Fruit fly (Drosophila melanogaster) whole organism, prepupa: ENCODE data around the gene Cul3.

Source experiments
- Blimp-1 ChIP-seq: fragments of 200-800 bp; sonication (Bioruptor generic); optimal IDR thresholded peaks from 3 replicates; lab custom pipeline; 2017; ENCODE audit warnings: missing biosample characterization, missing genetic modification characterization, mild to moderate bottlenecking, moderate library complexity, missing genetic modification reagents
- CG10631 ChIP-seq: fragments of 200-800 bp; sonication (Bioruptor generic); optimal IDR thresholded peaks from 2 replicates; lab custom pipeline; 2016; ENCODE audit warnings: missing biosample characterization, missing genetic modification characterization
- CG11762 ChIP-seq: fragments of 200-800 bp; sonication (Bioruptor generic); optimal IDR thresholded peaks from 3 replicates; lab custom pipeline; 2016; ENCODE audit warnings: missing biosample characterization, missing genetic modification characterization; ENCODE audit not compliant: insufficient read depth
- CG11902 ChIP-seq: fragments of 200-800 bp; sonication (Bioruptor generic); optimal IDR thresholded peaks from 3 replicates; lab custom pipeline; 2016; ENCODE audit warnings: missing biosample characterization, missing genetic modification characterization
- CG15336 ChIP-seq: fragments of 200-800 bp; sonication (Bioruptor generic); IDR thresholded peaks from 2 replicates; pipeline ENCODE4 v1.3.6; 2022; ENCODE audit warnings: missing biosample characterization, missing genetic modification characterization
- CG3032 ChIP-seq: fragments of 200-800 bp; optimal IDR thresholded peaks from 2 replicates; lab custom pipeline; 2019; ENCODE audit warnings: missing biosample characterization, mild to moderate bottlenecking, missing genetic modification characterization, moderate library complexity
- CG31627 ChIP-seq: fragments of 200-800 bp; sonication (Bioruptor generic); optimal IDR thresholded peaks from 3 replicates; lab custom pipeline; 2016; ENCODE audit warnings: missing biosample characterization, missing genetic modification characterization
- CG32006 ChIP-seq: fragments of 200-800 bp; sonication (Bioruptor generic); optimal IDR thresholded peaks from 3 replicates; lab custom pipeline; 2017; ENCODE audit warnings: missing biosample characterization, mild to moderate bottlenecking, missing genetic modification characterization
- CG34406 ChIP-seq: fragments of 200-800 bp; sonication (Bioruptor generic); optimal IDR thresholded peaks from 3 replicates; lab custom pipeline; 2016; ENCODE audit warnings: missing biosample characterization, missing genetic modification characterization
- CG3919 ChIP-seq: fragments of 200-800 bp; sonication (Bioruptor generic); optimal IDR thresholded peaks from 3 replicates; lab custom pipeline; 2016; ENCODE audit warnings: missing biosample characterization, missing genetic modification characterization
- CG6276 ChIP-seq: fragments of 200-800 bp; sonication (Bioruptor generic); optimal IDR thresholded peaks from 2 replicates; lab custom pipeline; 2017; ENCODE audit warnings: missing biosample characterization, mild to moderate bottlenecking, missing genetic modification characterization
- CG6808 ChIP-seq: fragments of 200-800 bp; sonication (Bioruptor generic); optimal IDR thresholded peaks from 3 replicates; lab custom pipeline; 2017; ENCODE audit warnings: missing biosample characterization, missing genetic modification characterization, mild to moderate bottlenecking, moderate library complexity, missing genetic modification reagents
- CG6854 ChIP-seq: fragments of 200-800 bp; sonication (Bioruptor generic); optimal IDR thresholded peaks from 2 replicates; lab custom pipeline; 2017; ENCODE audit warnings: missing biosample characterization, mild to moderate bottlenecking, missing genetic modification characterization
- CG8119 ChIP-seq: fragments of 200-800 bp; sonication (Bioruptor generic); IDR thresholded peaks from 3 replicates; pipeline ENCODE4 v1.3.6; 2022; ENCODE audit warnings: missing biosample characterization, missing genetic modification characterization
- CG8319 ChIP-seq: fragments of 200-800 bp; sonication (Bioruptor generic); optimal IDR thresholded peaks from 3 replicates; lab custom pipeline; 2016; ENCODE audit warnings: missing biosample characterization, missing genetic modification characterization
- CG8632 ChIP-seq: fragments of 200-800 bp; sonication (Bioruptor generic); optimal IDR thresholded peaks from 3 replicates; lab custom pipeline; 2016; ENCODE audit warnings: missing biosample characterization, missing genetic modification characterization
- Eip75B ChIP-seq: fragments of 200-800 bp; sonication (Bioruptor generic); optimal IDR thresholded peaks from 3 replicates; lab custom pipeline; 2016; ENCODE audit warnings: missing biosample characterization, missing genetic modification characterization
- Eip78C ChIP-seq: fragments of 200-800 bp; sonication (Bioruptor generic); peaks from one replicate; lab custom pipeline; 2016; ENCODE audit warnings: missing biosample characterization, missing genetic modification characterization
- Eip93F ChIP-seq: fragments of 200-800 bp; sonication (Bioruptor generic); optimal IDR thresholded peaks from 2 replicates; lab custom pipeline; 2016; ENCODE audit warnings: missing biosample characterization, mild to moderate bottlenecking, missing genetic modification characterization
- Ets21C ChIP-seq: fragments of 200-800 bp; sonication (Bioruptor generic); optimal IDR thresholded peaks from 3 replicates; lab custom pipeline; 2016; ENCODE audit warnings: missing biosample characterization, missing genetic modification characterization
- Ets96B ChIP-seq: fragments of 200-800 bp; optimal IDR thresholded peaks from 2 replicates; lab custom pipeline; 2019; ENCODE audit warnings: missing biosample characterization, mild to moderate bottlenecking, missing genetic modification characterization, moderate library complexity
- Gug ChIP-seq: fragments of 200-800 bp; sonication (Bioruptor generic); IDR thresholded peaks from 2 replicates; pipeline ENCODE4 v1.3.6; 2022; ENCODE audit warnings: missing biosample characterization, missing genetic modification characterization
- Hr39 ChIP-seq: fragments of 200-800 bp; sonication (Bioruptor generic); optimal IDR thresholded peaks from 2 replicates; lab custom pipeline; 2016; ENCODE audit warnings: missing biosample characterization, missing genetic modification characterization
- Hr4 ChIP-seq: fragments of 200-800 bp; sonication (Bioruptor generic); optimal IDR thresholded peaks from 3 replicates; lab custom pipeline; 2016; ENCODE audit warnings: missing biosample characterization, missing genetic modification characterization
- Lpt ChIP-seq: fragments of 200-800 bp; sonication (Bioruptor generic); optimal IDR thresholded peaks from 3 replicates; lab custom pipeline; 2016; ENCODE audit warnings: missing biosample characterization, missing genetic modification characterization
- OdsH ChIP-seq: fragments of 200-800 bp; sonication (Bioruptor generic); optimal IDR thresholded peaks from 3 replicates; lab custom pipeline; 2016; ENCODE audit warnings: missing biosample characterization, missing genetic modification characterization
- Smox ChIP-seq: fragments of 200-800 bp; sonication (Bioruptor generic); optimal IDR thresholded peaks from 3 replicates; lab custom pipeline; 2016; ENCODE audit warnings: missing biosample characterization, missing genetic modification characterization
- Sox14 ChIP-seq: fragments of 200-800 bp; sonication (Bioruptor generic); optimal IDR thresholded peaks from 3 replicates; lab custom pipeline; 2016; ENCODE audit warnings: missing biosample characterization, missing genetic modification characterization
- Sox15 ChIP-seq: fragments of 200-800 bp; sonication (Bioruptor generic); optimal IDR thresholded peaks from 3 replicates; lab custom pipeline; 2016; ENCODE audit warnings: missing biosample characterization, missing genetic modification characterization
- achi ChIP-seq: fragments of 200-800 bp; sonication (Bioruptor generic); optimal IDR thresholded peaks from 3 replicates; lab custom pipeline; 2016; ENCODE audit warnings: missing biosample characterization, missing genetic modification characterization
- acj6 ChIP-seq: fragments of 200-800 bp; sonication (Bioruptor generic); optimal IDR thresholded peaks from 3 replicates; lab custom pipeline; 2016; ENCODE audit warnings: missing biosample characterization, missing genetic modification characterization
- cyc ChIP-seq: fragments of 200-800 bp; sonication (Bioruptor generic); optimal IDR thresholded peaks from 3 replicates; lab custom pipeline; 2016; ENCODE audit warnings: missing biosample characterization, missing genetic modification characterization
- dac ChIP-seq: fragments of 200-800 bp; sonication (Bioruptor generic); optimal IDR thresholded peaks from 2 replicates; lab custom pipeline; 2017; ENCODE audit warnings: missing biosample characterization, mild to moderate bottlenecking, missing genetic modification characterization
- esn ChIP-seq: fragments of 200-800 bp; sonication (Bioruptor generic); optimal IDR thresholded peaks from 2 replicates; lab custom pipeline; 2016; ENCODE audit warnings: missing biosample characterization, mild to moderate bottlenecking, missing genetic modification characterization, moderate library complexity
- fkh ChIP-seq: fragments of 200-800 bp; sonication (Bioruptor generic); optimal IDR thresholded peaks from 3 replicates; lab custom pipeline; 2017; ENCODE audit warnings: missing biosample characterization, mild to moderate bottlenecking, missing genetic modification characterization, moderate library complexity
- lz ChIP-seq: fragments of 200-800 bp; sonication (Bioruptor generic); optimal IDR thresholded peaks from 3 replicates; lab custom pipeline; 2016; ENCODE audit warnings: missing biosample characterization, missing genetic modification characterization
- pdm3 ChIP-seq: fragments of 200-800 bp; sonication (Bioruptor generic); optimal IDR thresholded peaks from 3 replicates; lab custom pipeline; 2016; ENCODE audit warnings: missing biosample characterization, missing genetic modification characterization
- salr ChIP-seq, 2 experiments: fragments of 200-800 bp; sonication (Bioruptor generic); optimal IDR thresholded peaks; 3 replicates each; lab custom pipeline; 2016 to 2018; ENCODE audit warnings: missing biosample characterization in 2 of 2, missing genetic modification characterization in 2 of 2, mild to moderate bottlenecking in 1 of 2
- spab ChIP-seq: fragments of 200-800 bp; sonication (Bioruptor generic); optimal IDR thresholded peaks from 2 replicates; lab custom pipeline; 2017; ENCODE audit warnings: missing biosample characterization, mild to moderate bottlenecking, missing genetic modification characterization, missing genetic modification reagents
- ss ChIP-seq, 2 experiments: fragments of 200-800 bp; sonication (Bioruptor generic); optimal IDR thresholded peaks; 2 replicates in 1 of 2; 3 replicates in 1 of 2; lab custom pipeline; 2017 to 2018; ENCODE audit warnings: mild to moderate bottlenecking in 2 of 2, missing biosample characterization in 2 of 2, missing genetic modification characterization in 2 of 2, moderate library complexity in 1 of 2
- svp ChIP-seq: fragments of 200-800 bp; sonication (Bioruptor generic); peaks from one replicate; lab custom pipeline; 2016; ENCODE audit warnings: missing biosample characterization, missing genetic modification characterization
- topi ChIP-seq: fragments of 200-800 bp; sonication (Bioruptor generic); optimal IDR thresholded peaks from 3 replicates; lab custom pipeline; 2016; ENCODE audit warnings: missing biosample characterization, missing genetic modification characterization
- vri ChIP-seq: fragments of 200-800 bp; sonication (Bioruptor generic); optimal IDR thresholded peaks from 3 replicates; lab custom pipeline; 2016; ENCODE audit warnings: missing biosample characterization, mild to moderate bottlenecking, missing genetic modification characterization

Gene Cul3

DNA sequence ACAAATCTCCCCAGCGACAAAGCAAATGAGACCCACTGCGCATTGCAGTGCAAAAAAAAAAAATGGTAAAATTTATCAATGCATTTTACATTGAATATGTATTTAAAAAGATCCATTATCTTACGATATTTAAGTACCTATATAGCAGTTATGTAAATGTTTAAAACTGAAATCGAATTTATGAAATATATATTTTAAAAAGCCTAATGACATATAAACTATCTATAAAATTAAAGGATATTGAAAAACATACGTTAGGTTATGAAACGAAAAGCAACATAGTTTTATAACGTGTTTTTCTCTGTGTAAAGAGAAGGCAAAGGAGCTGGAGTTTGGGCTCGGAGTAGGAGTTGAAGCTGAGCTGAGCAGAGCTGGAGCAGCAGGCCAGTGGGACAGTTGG, 32.5 kb upstream of the Cul3 start (continued):
- TF ChIP-seq CG6808 (peak; percentile 36), CG8632 (peak; percentile 54), Ets21C (GFP tag; lab: Kevin White, UChicago) (no peak), Sox14 (GFP tag; lab: Kevin White, UChicago) (peak; percentile 36), CG10631 (peak; percentile 63), Eip93F (no peak), Ets96B (peak; percentile 48), CG31627 (GFP tag; lab: Kevin White, UChicago) (peak; percentile 54), vri (GFP tag; lab: Kevin White, UChicago) (peak; percentile 51), CG3919 (GFP tag; lab: Kevin White, UChicago) (peak; percentile 70), spab (peak; percentile 26), lz (GFP tag; lab: Kevin White, UChicago) (peak; percentile 53), CG8319 (GFP tag; lab: Kevin White, UChicago) (peak; percentile 17), CG11762 (no peak), CG15336 (GFP tag; lab: Robert Waterston, UW) (peak; percentile 77), dac (GFP tag; lab: Kevin White, UChicago) (peak; percentile 27), Hr39 (GFP tag; lab: Kevin White, UChicago) (peak; percentile 8), cyc (GFP tag; lab: Kevin White, UChicago) (peak; percentile 63), CG11902 (GFP tag; lab: Kevin White, UChicago) (no peak), acj6 (peak; percentile 65), Hr4 (GFP tag; lab: Kevin White, UChicago) (peak; percentile 30), ss (GFP tag; optimal IDR thresholded peaks at IDR 0.05; lab: Kevin White, UChicago) (peak in 1 of 2 experiments; percentile 12), topi (GFP tag; lab: Kevin White, UChicago) (peak; percentile 68), Lpt (GFP tag; lab: Kevin White, UChicago) (peak; percentile 67), esn (GFP tag; lab: Kevin White, UChicago) (peak; percentile 82), OdsH (GFP tag; lab: Kevin White, UChicago) (peak; percentile 59), CG8119 (GFP tag; lab: Robert Waterston, UW) (peak; percentile 80), pdm3 (peak; percentile 62), Gug (GFP tag; lab: Robert Waterston, UW) (no peak), CG32006 (GFP tag; lab: Kevin White, UChicago) (peak; percentile 83), CG34406 (GFP tag; lab: Kevin White, UChicago) (peak; percentile 68), Smox (GFP tag; lab: Kevin White, UChicago) (peak; percentile 65), Eip78C (GFP tag; lab: Kevin White, UChicago) (peak; percentile 89), fkh (GFP tag; lab: Kevin White, UChicago) (no peak), salr (GFP tag; optimal IDR thresholded peaks at IDR 0.05; lab: Kevin White, UChicago) (peak in 1 of 2 experiments; percentile 76), achi (GFP tag; lab: Kevin White, UChicago) (peak; percentile 65), CG3032 (tag; lab: Kevin White, UChicago) (peak; percentile 42), CG6854 (GFP tag; lab: Kevin White, UChicago) (no peak), Sox15 (no peak), Blimp-1 (GFP tag; lab: Kevin White, UChicago) (peak; percentile 29)

dm6 chr2L:15301841-15302240, 30.0 kb upstream of the Cul3 start:
- peak; percentile 23 for TF ChIP-seq svp (GFP tag; lab: Kevin White, UChicago)
- TF ChIP-seq Eip75B (GFP tag; lab: Kevin White, UChicago): no peak
- no peak for TF ChIP-seq Eip78C (GFP tag; lab: Kevin White, UChicago)
- TF ChIP-seq CG6276 (GFP tag; lab: Kevin White, UChicago): no peak
- no peak for TF ChIP-seq esn (GFP tag; lab: Kevin White, UChicago)
